Fruit fly (Drosophila melanogaster) whole organism, pupa: ENCODE measurements around the gene CG15459.
A peak's percentile ranks its signal among the peaks of the same experiment; 100 is the strongest.

ENCODE experiments used
- CG10348 ChIP-seq: fragments of 200-800 bp; sonication (Bioruptor generic); IDR thresholded peaks from 2 replicates; pipeline ENCODE4 v1.3.6; 2022; ENCODE audit warnings: missing biosample characterization, missing genetic modification characterization
- CG12605 ChIP-seq: fragments of 200-800 bp; sonication (Bioruptor generic); IDR thresholded peaks from 2 replicates; pipeline ENCODE4 v1.3.6; 2022; ENCODE audit warnings: missing biosample characterization, missing genetic modification characterization
- CG13204 ChIP-seq: fragments of 200-800 bp; sonication (Bioruptor generic); optimal IDR thresholded peaks from 2 replicates; lab custom pipeline; 2018; ENCODE audit warnings: missing biosample characterization, mild to moderate bottlenecking, missing genetic modification characterization, moderate library complexity
- CG14655 ChIP-seq: fragments of 200-800 bp; sonication (Bioruptor generic); optimal IDR thresholded peaks from 3 replicates; lab custom pipeline; 2017; ENCODE audit warnings: mild to moderate bottlenecking, missing biosample characterization, missing genetic modification reagents, missing genetic modification characterization
- CG15710 ChIP-seq: fragments of 200-800 bp; sonication (Bioruptor generic); optimal IDR thresholded peaks from 2 replicates; lab custom pipeline; 2018; ENCODE audit warnings: missing biosample characterization, mild to moderate bottlenecking, missing genetic modification characterization, moderate library complexity
- CG17806 ChIP-seq: fragments of 200-800 bp; sonication (Bioruptor generic); optimal IDR thresholded peaks from 2 replicates; lab custom pipeline; 2018; ENCODE audit warnings: missing biosample characterization, mild to moderate bottlenecking, missing genetic modification characterization, moderate library complexity
- CG32121 ChIP-seq: fragments of 200-800 bp; sonication (Bioruptor generic); IDR thresholded peaks from 2 replicates; pipeline ENCODE4 v1.3.6; 2022; ENCODE audit warnings: missing biosample characterization, missing genetic modification characterization
- CG34367 ChIP-seq: fragments of 200-800 bp; sonication (Bioruptor generic); optimal IDR thresholded peaks from 2 replicates; lab custom pipeline; 2018; ENCODE audit warnings: missing biosample characterization, mild to moderate bottlenecking, missing genetic modification characterization
- CG4496 ChIP-seq: fragments of 200-800 bp; sonication (Bioruptor generic); IDR thresholded peaks from 3 replicates; pipeline ENCODE4 v1.3.6; 2022; ENCODE audit warnings: missing biosample characterization, missing genetic modification characterization
- CG8159 ChIP-seq: fragments of 200-800 bp; sonication (Bioruptor generic); optimal IDR thresholded peaks from 3 replicates; lab custom pipeline; 2018; ENCODE audit warnings: missing biosample characterization, mild to moderate bottlenecking, missing genetic modification characterization, moderate library complexity
- CG8301 ChIP-seq: fragments of 200-800 bp; sonication (Bioruptor generic); optimal IDR thresholded peaks from 2 replicates; lab custom pipeline; 2018; ENCODE audit warnings: missing biosample characterization, mild to moderate bottlenecking, missing genetic modification characterization
- CG9948 ChIP-seq: fragments of 200-800 bp; sonication (Bioruptor generic); optimal IDR thresholded peaks from 2 replicates; lab custom pipeline; 2018; ENCODE audit warnings: missing biosample characterization, mild to moderate bottlenecking, missing genetic modification characterization, moderate library complexity
- D1 ChIP-seq: fragments of 200-800 bp; sonication (Bioruptor generic); optimal IDR thresholded peaks from 2 replicates; lab custom pipeline; 2018; ENCODE audit warnings: missing biosample characterization, mild to moderate bottlenecking, missing genetic modification characterization, moderate library complexity
- EcR ChIP-seq: fragments of 200-800 bp; sonication (Bioruptor generic); optimal IDR thresholded peaks from 3 replicates; lab custom pipeline; 2019; ENCODE audit warnings: missing biosample characterization, missing genetic modification characterization, mild to moderate bottlenecking, moderate library complexity, missing genetic modification reagents
- Ets98B ChIP-seq: fragments of 200-800 bp; sonication (Bioruptor generic); IDR thresholded peaks from 2 replicates; pipeline ENCODE4 v1.3.6; 2022; ENCODE audit warnings: missing biosample characterization, missing genetic modification characterization
- Pif1A ChIP-seq: fragments of 200-800 bp; sonication (Bioruptor generic); optimal IDR thresholded peaks from 3 replicates; lab custom pipeline; 2016; ENCODE audit warnings: missing biosample characterization, missing genetic modification characterization
- Pif1B ChIP-seq: fragments of 200-800 bp; sonication (Bioruptor generic); optimal IDR thresholded peaks from 3 replicates; lab custom pipeline; 2016; ENCODE audit warnings: missing biosample characterization, missing genetic modification characterization
- Snoo ChIP-seq: fragments of 200-800 bp; sonication (Bioruptor generic); optimal IDR thresholded peaks from 3 replicates; lab custom pipeline; 2017; ENCODE audit warnings: missing biosample characterization, mild to moderate bottlenecking, missing genetic modification characterization, inconsistent platforms
- fd96Ca ChIP-seq: fragments of 200-800 bp; sonication (Bioruptor generic); IDR thresholded peaks from 3 replicates; pipeline ENCODE4 v1.3.6; 2022; ENCODE audit warnings: missing biosample characterization, missing genetic modification characterization
- gl ChIP-seq: fragments of 200-800 bp; sonication (Bioruptor generic); optimal IDR thresholded peaks from 2 replicates; lab custom pipeline; 2018; ENCODE audit warnings: missing biosample characterization, mild to moderate bottlenecking, missing genetic modification characterization
- rn ChIP-seq: fragments of 200-800 bp; sonication (Bioruptor generic); IDR thresholded peaks from 2 replicates; pipeline ENCODE4 v1.3.6; 2022; ENCODE audit warnings: missing biosample characterization, missing genetic modification characterization

The CG15459 gene

DNA sequence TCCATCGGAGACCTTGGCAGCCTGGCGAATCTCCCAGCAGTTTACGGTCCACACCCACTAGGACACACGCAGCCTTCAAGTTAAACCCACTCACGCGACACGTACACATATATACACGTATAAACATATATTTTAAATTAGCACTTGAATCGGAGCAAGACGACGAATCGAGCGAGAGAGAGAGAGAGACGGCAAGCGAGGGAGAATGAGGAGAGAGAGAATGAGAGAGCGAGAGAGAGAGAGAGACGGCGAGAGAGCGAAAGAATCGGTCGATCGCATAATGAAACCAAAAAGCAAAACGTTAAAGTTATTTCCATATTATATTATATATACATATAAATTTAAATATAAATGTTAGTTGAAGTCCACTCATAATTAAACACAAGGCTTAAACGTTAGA is 1.7 kb downstream of the CG15459 start:
- TF ChIP-seq CG8159 (tag; lab: Kevin White, UChicago) = no peak
- no peak for TF ChIP-seq CG13204 (GFP tag; lab: Kevin White, UChicago)
- no peak for TF ChIP-seq CG12605 (GFP tag; lab: Robert Waterston, UW)
- TF ChIP-seq Pif1A (GFP tag; lab: Kevin White, UChicago) = no peak
- TF ChIP-seq Snoo (tag; lab: Kevin White, UChicago) = no peak
- no peak for TF ChIP-seq CG8301
- TF ChIP-seq fd96Ca = no peak
- no peak for TF ChIP-seq CG34367 (tag; lab: Kevin White, UChicago)
- no peak for TF ChIP-seq CG4496 (GFP tag; lab: Robert Waterston, UW)
- no peak for TF ChIP-seq rn (GFP tag; lab: Robert Waterston, UW)
- no peak for TF ChIP-seq gl (tag; lab: Kevin White, UChicago)
- TF ChIP-seq CG17806 (tag; lab: Kevin White, UChicago) = no peak
- TF ChIP-seq Pif1B (GFP tag; lab: Kevin White, UChicago) = no peak
- no peak for TF ChIP-seq CG9948 (tag; lab: Kevin White, UChicago)
- no peak for TF ChIP-seq EcR (GFP tag; lab: Kevin White, UChicago)
- TF ChIP-seq CG15710 (tag; lab: Kevin White, UChicago) = no peak
- TF ChIP-seq CG32121 (GFP tag; lab: Robert Waterston, UW) = no peak
- no peak for TF ChIP-seq CG10348 (GFP tag; lab: Robert Waterston, UW)

dm6 chrX:20394066-20394913 is 19.1 kb downstream of the CG15459 start, which contains the start of gene HERC2:
Gene HERC2 (plus strand): TSS chrX:20394395.
- TF ChIP-seq CG34367 (tag; lab: Kevin White, UChicago) = peak; percentile 19
- TF ChIP-seq fd96Ca = no peak; the same call in 2 of the 3 replicates
- no peak for TF ChIP-seq gl (tag; lab: Kevin White, UChicago)
- peak; percentile 21 for TF ChIP-seq CG8159 (tag; lab: Kevin White, UChicago)
- 0 out of 2 replicates have a peak, but pooled peaks have one; percentile 9 for TF ChIP-seq CG12605 (GFP tag; lab: Robert Waterston, UW)
- TF ChIP-seq Snoo (tag; lab: Kevin White, UChicago) = no peak
- TF ChIP-seq rn (GFP tag; lab: Robert Waterston, UW) = no peak
- TF ChIP-seq D1 (tag; lab: Kevin White, UChicago) = no peak
- TF ChIP-seq Ets98B (GFP tag; lab: Robert Waterston, UW) = peak; percentile 47
- no peak for TF ChIP-seq CG8301
- peak; percentile 20 for TF ChIP-seq CG17806 (tag; lab: Kevin White, UChicago)
- TF ChIP-seq Pif1A (GFP tag; lab: Kevin White, UChicago) = no peak
- TF ChIP-seq EcR (GFP tag; lab: Kevin White, UChicago) = no peak
- TF ChIP-seq CG15710 (tag; lab: Kevin White, UChicago) = peak; percentile 25
- TF ChIP-seq CG4496 (GFP tag; lab: Robert Waterston, UW) = peak; percentile 44; the same call in 1 of the 3 replicates
- TF ChIP-seq, all 21 proteins: peak for 7

- no peak for TF ChIP-seq CG8301
These were observed 19.8 kb downstream of the CG15459 start, which contains the start of gene Syx16 for dm6 chrX:20393580-20393979. Gene Syx16 (minus strand): TSS chrX:20393751.

DNA sequence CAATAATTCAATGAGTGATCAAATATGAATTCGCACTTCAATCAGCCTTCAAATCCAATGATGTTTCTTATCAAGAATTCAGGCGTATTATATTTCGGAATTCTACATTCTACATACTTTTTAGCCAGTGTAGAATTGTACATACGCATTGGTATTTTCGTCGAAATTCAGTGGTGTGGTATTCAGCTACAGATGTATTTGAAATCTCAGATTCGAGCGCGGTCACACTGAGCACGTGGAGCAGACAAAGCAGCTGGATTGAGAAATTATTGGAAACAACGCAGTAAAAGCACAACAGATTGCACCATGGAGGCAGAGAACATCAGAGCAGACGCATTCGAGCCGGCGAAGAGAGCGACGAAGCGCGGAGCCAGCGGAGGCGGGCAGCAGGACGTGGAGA is 22.2 kb downstream of the CG15459 start:
- no peak for TF ChIP-seq CG10348 (GFP tag; lab: Robert Waterston, UW)
- no peak for TF ChIP-seq CG8159 (tag; lab: Kevin White, UChicago)
- TF ChIP-seq fd96Ca = no peak
- TF ChIP-seq CG34367 (tag; lab: Kevin White, UChicago) = no peak
- TF ChIP-seq CG4496 (GFP tag; lab: Robert Waterston, UW) = no peak
- TF ChIP-seq Ets98B (GFP tag; lab: Robert Waterston, UW) = no peak
- TF ChIP-seq CG32121 (GFP tag; lab: Robert Waterston, UW) = no peak
- TF ChIP-seq CG17806 (tag; lab: Kevin White, UChicago) = no peak
- TF ChIP-seq CG14655 (GFP tag; lab: Kevin White, UChicago) = no peak
- TF ChIP-seq gl (tag; lab: Kevin White, UChicago) = no peak
- TF ChIP-seq CG9948 (tag; lab: Kevin White, UChicago) = no peak
- TF ChIP-seq CG12605 (GFP tag; lab: Robert Waterston, UW) = no peak
- TF ChIP-seq Snoo (tag; lab: Kevin White, UChicago) = no peak
- no peak for TF ChIP-seq CG15710 (tag; lab: Kevin White, UChicago)

DNA sequence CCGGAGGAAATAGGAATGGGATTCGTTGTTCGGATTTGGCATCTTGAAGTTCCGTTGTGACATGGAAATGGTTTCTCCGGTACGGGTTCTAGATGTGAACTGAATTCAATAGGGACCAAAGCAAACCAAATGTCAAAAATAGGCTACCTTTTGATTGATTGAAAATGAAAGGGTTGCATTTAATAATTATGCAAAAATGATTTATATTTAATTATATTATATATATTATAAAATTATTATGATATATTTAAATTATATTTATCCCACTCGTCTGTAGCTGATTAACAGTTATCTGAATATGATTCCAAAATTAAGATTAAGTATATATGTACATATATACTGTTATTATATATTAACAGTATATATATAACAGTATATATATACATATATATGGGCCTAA is 22.7 kb downstream of the CG15459 start, which contains the start of gene jb:
TSS of gene jb (minus strand) at position 101 of the 400 bp plus-strand sequence.
- TF ChIP-seq CG34367 (tag; lab: Kevin White, UChicago) (no peak), CG32121 (GFP tag; lab: Robert Waterston, UW) (no peak), fd96Ca (no peak), EcR (GFP tag; lab: Kevin White, UChicago) (no peak), CG15710 (tag; lab: Kevin White, UChicago) (no peak), CG14655 (GFP tag; lab: Kevin White, UChicago) (no peak), Pif1B (GFP tag; lab: Kevin White, UChicago) (no peak), CG17806 (tag; lab: Kevin White, UChicago) (no peak), CG13204 (GFP tag; lab: Kevin White, UChicago) (no peak), Pif1A (GFP tag; lab: Kevin White, UChicago) (no peak), rn (GFP tag; lab: Robert Waterston, UW) (no peak), Ets98B (GFP tag; lab: Robert Waterston, UW) (no peak), D1 (tag; lab: Kevin White, UChicago) (no peak), CG9948 (tag; lab: Kevin White, UChicago) (no peak), CG12605 (GFP tag; lab: Robert Waterston, UW) (no peak), CG8159 (tag; lab: Kevin White, UChicago) (no peak), CG4496 (GFP tag; lab: Robert Waterston, UW) (no peak), CG8301 (no peak)
- TF ChIP-seq, all 21 proteins: peak for 0
